Fruit fly (Drosophila melanogaster): ENCODE results near the gene CG14820.

- no peak for TF ChIP-seq jim (GFP tag; optimal IDR thresholded peaks at IDR 0.05)
- no peak for TF ChIP-seq dl (GFP tag; optimal IDR thresholded peaks at IDR 0.05; ENCODE audit: insufficient read depth in 1 of 2, partially characterized antibody in 2 of 2)
- TF ChIP-seq dsf (GFP tag; optimal IDR thresholded peaks at IDR 0.05; ENCODE audit: borderline replicate concordance) = no peak
- no peak for TF ChIP-seq OdsH (GFP tag; optimal IDR thresholded peaks at IDR 0.05)
- no peak for TF ChIP-seq Sp1 (GFP tag; optimal IDR thresholded peaks at IDR 0.05)
- no peak for TF ChIP-seq sage (GFP tag; optimal IDR thresholded peaks at IDR 0.05)
- no peak for TF ChIP-seq lola (GFP tag; optimal IDR thresholded peaks at IDR 0.05)
- no peak for TF ChIP-seq tai (GFP tag; optimal IDR thresholded peaks at IDR 0.05)
- TF ChIP-seq Abd-B (GFP tag; optimal IDR thresholded peaks at IDR 0.05) = no peak
- TF ChIP-seq foxo (GFP tag; optimal IDR thresholded peaks at IDR 0.05) = no peak
- no peak for TF ChIP-seq fru (GFP tag; optimal IDR thresholded peaks at IDR 0.05)
Observed at dm6 chr3L:6911219-6911618, 21.5 kb upstream of the CG14820 start.

Data from whole organism, wandering third instar larva.